Worm (Caenorhabditis elegans) whole organism, young adult: ENCODE data around the gene K08H2.4.

Experiments used
- B0336.3 ChIP-seq: fragments of 200-800 bp; sonication (Bioruptor generic); IDR thresholded peaks from 2 replicates; pipeline ENCODE4 v1.3.6; 2022; ENCODE audit warnings: missing genetic modification characterization, missing compliant biosample characterization
- C17E4.6 ChIP-seq: fragments of 200-800 bp; sonication (Bioruptor generic); IDR thresholded peaks from 2 replicates; pipeline ENCODE4 v1.3.6; 2022; ENCODE audit warnings: missing genetic modification reagents, missing genetic modification characterization, missing compliant biosample characterization
- ama-1 ChIP-seq, 3 experiments: fragments of 150-350 bp in 1 of 3; sonication (generic microtip) in 2 of 3; optimal IDR thresholded peaks; 2 replicates each; lab custom pipeline; 2014 to 2018; ENCODE audit warnings: missing biosample characterization in 2 of 3, missing genetic modification characterization in 2 of 3, missing genetic modification reagents in 2 of 3
- atf-7 ChIP-seq: sonication (generic microtip); optimal IDR thresholded peaks from 2 replicates; lab custom pipeline; 2017; ENCODE audit warnings: mild to moderate bottlenecking, missing genetic modification characterization, missing compliant biosample characterization
- dpl-1 ChIP-seq: fragments of 150-350 bp; optimal IDR thresholded peaks from 2 replicates; lab custom pipeline; 2014; ENCODE audit warnings: missing biosample characterization, missing genetic modification reagents, missing genetic modification characterization
- ztf-3 ChIP-seq: fragments of 200-800 bp; sonication (Bioruptor generic); optimal IDR thresholded peaks from 2 replicates; lab custom pipeline; 2018; ENCODE audit warnings: mild to moderate bottlenecking, missing genetic modification characterization, missing compliant biosample characterization

- TF ChIP-seq dpl-1 (GFP tag; lab: Kevin White, UChicago), result no peak
- TF ChIP-seq ama-1 (optimal IDR thresholded peaks at IDR 0.05; lab: Kevin White, UChicago), result no peak
- no peak for TF ChIP-seq ama-1 (GFP tag; optimal IDR thresholded peaks at IDR 0.05; lab: Kevin White, UChicago)
- no peak for TF ChIP-seq B0336.3
- no peak for TF ChIP-seq atf-7
- TF ChIP-seq ztf-3, result no peak
- no peak for TF ChIP-seq C17E4.6 (GFP tag; lab: Robert Waterston, UW)
These were observed 31.4 kb upstream of the K08H2.4 start for ce11 chrX:13206911-13207310.
